Worm (Caenorhabditis elegans): ENCODE data around the gene faxc-1.

The faxc-1 gene

DNA sequence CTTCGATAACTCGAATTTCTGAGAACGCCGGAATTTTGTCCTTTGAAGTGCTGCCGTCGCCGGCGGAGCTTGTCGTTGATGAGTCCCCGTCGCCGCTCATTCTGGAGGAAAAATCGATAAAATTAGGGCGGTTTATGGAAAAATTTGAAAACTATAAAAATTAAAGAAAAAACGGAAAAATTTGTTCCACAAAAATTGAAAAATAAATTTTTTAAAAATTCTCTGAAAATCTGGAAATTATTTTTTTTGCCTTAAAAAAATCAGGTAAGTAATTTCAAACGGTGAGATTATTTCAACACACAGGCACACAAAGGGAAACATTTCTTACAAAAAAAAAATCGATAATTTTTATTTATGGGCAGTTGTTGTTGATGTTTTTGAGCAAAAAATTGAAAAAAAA, 7.5 kb upstream of the faxc-1 start, which contains the start of gene parn-2:
parn-2 (minus strand) TSS at position 101 of the 400 bp plus-strand sequence.
- TF ChIP-seq chd-7 (tag; optimal IDR thresholded peaks at IDR 0.05) (no peak), Y67H2A.10 (GFP tag; conservative IDR thresholded peaks at IDR 0.05) (no peak), repo-1 (tag; optimal IDR thresholded peaks at IDR 0.05) (no peak)

DNA sequence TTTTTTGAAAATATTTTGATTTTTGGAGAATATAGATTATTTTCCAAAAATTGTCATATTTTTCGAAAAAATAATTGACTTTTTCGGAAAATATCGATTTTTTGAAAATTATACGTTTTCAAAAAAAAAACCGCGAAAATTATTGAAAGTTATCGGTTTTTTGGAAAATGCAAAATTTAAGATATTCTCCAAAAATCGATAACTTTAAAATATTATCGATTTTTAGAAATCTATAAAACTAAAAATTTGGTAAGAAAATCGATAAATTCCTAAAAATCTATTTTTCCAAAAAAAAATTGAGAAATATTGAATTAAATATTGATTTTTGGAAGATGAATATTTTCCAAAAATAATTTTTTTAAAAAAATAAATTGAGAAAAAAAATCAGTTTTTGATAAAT, 6.9 kb upstream of the faxc-1 start:
- no peak for TF ChIP-seq bed-2 (GFP tag; IDR thresholded peaks at IDR 0.05)
- no peak for TF ChIP-seq Y53G8AR.9 (GFP tag; conservative IDR thresholded peaks at IDR 0.05)
- TF ChIP-seq die-1 (tag; optimal IDR thresholded peaks at IDR 0.05), result no peak

DNA sequence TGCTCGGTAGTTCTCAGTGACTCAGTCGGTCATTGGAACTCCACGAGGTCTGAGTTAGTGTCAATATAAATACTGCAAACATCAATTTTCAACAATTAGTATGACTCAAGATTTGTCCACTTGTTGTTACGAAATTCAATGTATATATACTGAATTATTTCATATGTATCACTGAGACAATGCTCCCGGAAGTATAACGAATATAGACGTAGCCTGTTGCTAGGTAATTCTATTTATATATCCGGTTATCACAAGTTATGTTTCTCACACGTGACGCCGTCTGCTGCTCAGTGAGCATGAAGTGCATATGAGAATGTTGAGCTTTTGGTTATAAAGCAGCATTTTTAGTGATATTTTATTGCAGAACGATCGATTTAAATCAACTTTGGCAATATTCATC, 3.5 kb upstream of the faxc-1 start:
- TF ChIP-seq madf-8 (GFP tag; conservative IDR thresholded peaks at IDR 0.05) (no peak), zfh-2 (GFP tag; conservative IDR thresholded peaks at IDR 0.05) (no peak), Y67H2A.10 (GFP tag; conservative IDR thresholded peaks at IDR 0.05) (no peak), tbx-9 (tag; optimal IDR thresholded peaks at IDR 0.05; ENCODE audit: borderline replicate concordance) (no peak), hsf-1 (GFP tag; IDR thresholded peaks at IDR 0.05) (no peak)

DNA sequence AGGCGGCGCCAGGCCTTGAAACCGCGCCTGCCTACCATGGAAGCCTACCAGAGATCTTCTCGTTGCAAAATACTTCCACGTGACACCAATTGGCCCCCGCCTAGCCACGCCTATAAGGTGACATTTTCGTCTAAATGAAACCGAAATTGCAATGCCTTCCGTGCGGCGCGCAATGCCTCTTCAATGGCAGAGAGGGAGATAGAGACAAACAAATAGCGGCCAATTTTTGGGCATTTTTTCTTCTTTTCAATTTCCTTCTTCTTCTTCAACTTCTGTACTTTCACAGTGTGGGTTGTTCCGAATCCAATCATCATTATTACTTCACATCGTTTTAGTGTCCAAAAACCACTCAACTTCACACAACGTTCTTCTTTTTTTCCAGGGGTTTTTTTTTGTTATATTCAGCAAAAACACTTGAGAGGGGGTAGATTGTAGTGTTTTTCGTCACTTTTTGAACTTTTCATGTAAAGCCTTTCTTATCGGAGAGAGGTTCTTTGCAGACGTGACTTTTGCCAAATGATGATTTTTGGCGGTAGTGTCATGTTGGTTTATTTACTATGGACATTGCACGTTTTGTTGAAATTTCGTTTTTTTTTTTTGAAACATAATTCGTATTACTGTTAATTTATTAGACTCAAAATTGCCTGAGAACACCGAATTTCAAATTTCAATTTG, 2.7 kb upstream of the faxc-1 start:
- no peak for TF ChIP-seq cebp-1 (GFP tag; IDR thresholded peaks at IDR 0.05)
- peak; percentile 9 for TF ChIP-seq cebp-1 (tag; optimal IDR thresholded peaks at IDR 0.05)
- peak; percentile 35 for TF ChIP-seq ceh-27 (GFP tag; optimal IDR thresholded peaks at IDR 0.05)
- no peak for TF ChIP-seq tbx-9 (tag; optimal IDR thresholded peaks at IDR 0.05; ENCODE audit: borderline replicate concordance)
- peak; percentile 11 for TF ChIP-seq lin-40 (tag; optimal IDR thresholded peaks at IDR 0.05)
- no peak for TF ChIP-seq B0336.3 (GFP tag; IDR thresholded peaks at IDR 0.05)
- peak; percentile 53; the same call in 1 of the 2 replicates for TF ChIP-seq zfh-2 (GFP tag; conservative IDR thresholded peaks at IDR 0.05)
- no peak for TF ChIP-seq nhr-179 (tag; optimal IDR thresholded peaks at IDR 0.05)
- no peak for TF ChIP-seq efl-1 (GFP tag; optimal IDR thresholded peaks at IDR 0.05)

DNA sequence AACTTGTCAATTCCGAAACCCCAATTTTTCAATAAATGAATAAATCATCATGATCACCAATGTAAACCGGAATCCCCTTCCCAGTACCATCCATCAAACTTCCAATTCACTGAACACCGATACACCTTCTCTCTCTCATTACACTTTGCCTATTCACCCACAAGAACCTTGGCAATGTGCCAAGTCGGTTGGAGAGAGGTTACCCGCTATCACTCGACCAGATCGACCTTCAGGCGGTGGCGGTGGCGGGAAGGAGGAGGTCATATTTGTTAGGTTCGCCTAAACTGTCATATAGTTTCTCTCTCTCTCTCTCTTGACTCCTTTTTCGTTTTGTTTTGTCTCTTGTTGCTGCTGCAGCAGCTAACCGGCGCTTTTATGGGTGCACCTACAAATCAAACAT, 1.4 kb upstream of the faxc-1 start:
- TF ChIP-seq F39B2.1 (GFP tag; IDR thresholded peaks at IDR 0.05) (0 out of 2 replicates have a peak, but pooled peaks have one; percentile 25), lin-40 (tag; optimal IDR thresholded peaks at IDR 0.05) (no peak)

DNA sequence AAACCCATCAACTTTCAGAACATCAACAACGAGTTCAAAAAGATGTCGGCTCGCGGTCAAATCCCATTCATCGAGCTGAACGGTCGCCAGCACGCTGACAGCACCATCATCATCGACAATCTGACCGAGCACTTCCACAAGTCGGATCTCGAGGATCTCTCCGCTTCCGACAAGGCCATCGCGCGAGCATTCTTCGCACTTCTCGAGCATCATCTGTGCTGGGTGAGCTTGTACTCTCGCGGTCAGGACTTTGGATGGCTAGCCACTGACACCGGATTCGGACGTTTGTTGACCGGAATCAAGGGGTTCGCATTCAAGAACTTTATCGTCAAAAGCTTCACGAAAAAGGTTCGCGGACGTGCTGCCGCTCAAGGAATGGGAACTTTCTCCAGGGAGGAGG, 855 bp downstream of the faxc-1 start:
- TF ChIP-seq bed-2 (GFP tag; IDR thresholded peaks at IDR 0.05), result no peak
- TF ChIP-seq zfh-2 (GFP tag; conservative IDR thresholded peaks at IDR 0.05), result peak; percentile 66

DNA sequence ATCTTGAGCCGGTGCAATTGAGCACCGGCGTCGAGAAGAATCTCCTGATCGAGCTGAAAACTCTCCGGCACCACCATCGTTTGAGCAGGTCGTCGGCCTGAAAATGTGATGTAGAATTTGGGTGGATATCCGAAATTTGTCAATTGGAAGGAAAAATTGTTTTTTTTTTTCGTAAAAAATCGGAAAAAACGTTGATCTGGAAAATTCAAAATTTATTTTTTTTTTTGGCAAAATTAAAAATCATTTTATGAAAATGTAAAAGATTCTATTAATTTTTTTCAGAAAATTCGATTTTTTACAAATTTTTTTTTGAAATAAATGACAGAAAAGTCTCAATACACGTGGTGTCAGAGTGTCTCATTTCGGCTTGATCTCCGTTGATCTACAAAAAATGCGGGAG, 2.2 kb downstream of the faxc-1 start, which contains the start of gene tric-1B.1:
tric-1B.1 (minus strand) TSS at position 101 of the 400 bp plus-strand sequence.
- TF ChIP-seq tlf-1 (GFP tag; optimal IDR thresholded peaks at IDR 0.05) (no peak), hlh-26 (GFP tag; conservative IDR thresholded peaks at IDR 0.05) (no peak), lin-40 (tag; optimal IDR thresholded peaks at IDR 0.05) (no peak), ama-1 (optimal IDR thresholded peaks at IDR 0.05) (no peak), ama-1 (GFP tag; optimal IDR thresholded peaks at IDR 0.05) (no peak), F37B4.10 (GFP tag; IDR thresholded peaks at IDR 0.05) (no peak), ztf-28 (GFP tag; IDR thresholded peaks at IDR 0.05) (no peak), ZK185.1 (tag; optimal IDR thresholded peaks at IDR 0.05; ENCODE audit: poor library complexity, severe bottlenecking) (no peak), aptf-3 (GFP tag; IDR thresholded peaks at IDR 0.05) (no peak), F57A8.1 (GFP tag; optimal IDR thresholded peaks at IDR 0.05) (no peak), Y79H2A.3 (GFP tag; conservative IDR thresholded peaks at IDR 0.05) (no peak), F49E8.2 (tag; optimal IDR thresholded peaks at IDR 0.05; ENCODE audit: insufficient read depth) (no peak), ztf-18 (tag; optimal IDR thresholded peaks at IDR 0.05) (no peak), K11D2.4 (GFP tag; IDR thresholded peaks at IDR 0.05) (no peak), D2030.7 (GFP tag; IDR thresholded peaks at IDR 0.05) (no peak), gei-17 (GFP tag; optimal IDR thresholded peaks at IDR 0.05) (no peak), athp-1 (tag; optimal IDR thresholded peaks at IDR 0.05) (no peak), let-526 (GFP tag; IDR thresholded peaks at IDR 0.05) (no peak), ztf-26 (tag; optimal IDR thresholded peaks at IDR 0.05) (no peak), him-1 (tag; optimal IDR thresholded peaks at IDR 0.05) (no peak)
